Fruit fly (Drosophila melanogaster) whole organism, adult: ENCODE measurements around the gene B-H2.

Experiments used
- CG11617 ChIP-seq: fragments of 200-800 bp; sonication (Bioruptor generic); optimal IDR thresholded peaks from 2 replicates; lab custom pipeline; 2017; ENCODE audit warnings: mild to moderate bottlenecking, missing biosample characterization, missing genetic modification reagents, missing genetic modification characterization
- CG14711 ChIP-seq: fragments of 200-800 bp; sonication (Bioruptor generic); optimal IDR thresholded peaks from 2 replicates; lab custom pipeline; 2018; ENCODE audit warnings: missing biosample characterization, mild to moderate bottlenecking, missing genetic modification characterization, moderate library complexity
- Hr96 ChIP-seq: fragments of 200-800 bp; sonication (Bioruptor generic); optimal IDR thresholded peaks from 2 replicates; lab custom pipeline; 2016; ENCODE audit warnings: missing biosample characterization, missing genetic modification characterization
- cic ChIP-seq: fragments of 200-800 bp; sonication (Bioruptor generic); optimal IDR thresholded peaks from 2 replicates; lab custom pipeline; 2017; ENCODE audit warnings: missing biosample characterization, mild to moderate bottlenecking, missing genetic modification characterization, moderate library complexity
- kay ChIP-seq: fragments of 200-800 bp; sonication (Bioruptor generic); peaks from one replicate; lab custom pipeline; 2016; ENCODE audit warnings: missing biosample characterization, missing genetic modification characterization, borderline replicate concordance
- pad ChIP-seq: fragments of 200-800 bp; sonication (Bioruptor generic); optimal IDR thresholded peaks from 3 replicates; lab custom pipeline; 2017; ENCODE audit warnings: missing biosample characterization, missing genetic modification characterization, mild to moderate bottlenecking, moderate library complexity, missing genetic modification reagents
- toe ChIP-seq: fragments of 200-800 bp; sonication (Bioruptor generic); optimal IDR thresholded peaks from 2 replicates; lab custom pipeline; 2016; ENCODE audit warnings: missing biosample characterization, missing genetic modification characterization

DNA sequence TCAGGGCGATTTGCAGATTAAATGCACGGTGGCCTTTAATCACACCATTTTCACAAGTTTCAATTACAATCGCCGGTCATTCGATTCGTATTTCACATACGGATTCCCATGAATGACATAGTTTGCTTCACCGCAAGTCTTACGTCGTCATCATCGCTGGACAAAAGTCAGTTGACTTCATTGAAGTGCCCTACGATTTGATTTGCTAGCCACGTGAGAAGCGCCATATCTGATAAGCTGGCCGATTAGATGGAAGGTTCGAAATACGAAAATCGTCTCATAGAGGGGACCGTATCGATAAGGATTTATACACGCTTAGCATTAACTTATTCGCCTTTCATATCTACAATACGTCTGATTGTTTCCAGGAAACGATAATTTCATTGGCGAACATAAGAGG, 29.3 kb upstream of the B-H2 start:
- TF ChIP-seq toe (GFP tag; lab: Kevin White, UChicago) (no peak), cic (GFP tag; lab: Kevin White, UChicago) (peak; percentile 93), CG14711 (tag; lab: Kevin White, UChicago) (no peak), Hr96 (GFP tag; lab: Kevin White, UChicago) (no peak), kay (no peak), pad (GFP tag; lab: Kevin White, UChicago) (no peak), CG11617 (GFP tag; lab: Kevin White, UChicago) (no peak)
